Fruit fly (Drosophila melanogaster) whole organism, adult: ENCODE measurements around the gene CG7601.
A peak's percentile ranks its signal among the peaks of the same experiment; 100 is the strongest.

Source experiments
- CG11617 ChIP-seq: fragments of 200-800 bp; sonication (Bioruptor generic); optimal IDR thresholded peaks from 2 replicates; lab custom pipeline; 2017; ENCODE audit warnings: mild to moderate bottlenecking, missing biosample characterization, missing genetic modification reagents, missing genetic modification characterization
- CG12768 ChIP-seq: fragments of 200-800 bp; sonication (Bioruptor generic); optimal IDR thresholded peaks from 2 replicates; lab custom pipeline; 2017; ENCODE audit warnings: missing biosample characterization, missing genetic modification characterization, mild to moderate bottlenecking, moderate library complexity, missing genetic modification reagents
- CG14711 ChIP-seq: fragments of 200-800 bp; sonication (Bioruptor generic); optimal IDR thresholded peaks from 2 replicates; lab custom pipeline; 2018; ENCODE audit warnings: missing biosample characterization, mild to moderate bottlenecking, missing genetic modification characterization, moderate library complexity
- CG1620 ChIP-seq: fragments of 200-800 bp; sonication (Bioruptor generic); optimal IDR thresholded peaks from 2 replicates; lab custom pipeline; 2016; ENCODE audit warnings: missing biosample characterization, missing genetic modification characterization
- CG33017 ChIP-seq: fragments of 200-800 bp; sonication (Bioruptor generic); optimal IDR thresholded peaks from 2 replicates; lab custom pipeline; 2018; ENCODE audit warnings: missing biosample characterization, mild to moderate bottlenecking, missing genetic modification characterization, moderate library complexity
- CG5204 ChIP-seq: fragments of 200-800 bp; sonication (Bioruptor generic); optimal IDR thresholded peaks from 2 replicates; lab custom pipeline; 2016; ENCODE audit warnings: missing biosample characterization, missing genetic modification characterization
- CG7101 ChIP-seq: fragments of 200-800 bp; sonication (Bioruptor generic); optimal IDR thresholded peaks from 2 replicates; lab custom pipeline; 2018; ENCODE audit warnings: missing biosample characterization, mild to moderate bottlenecking, missing genetic modification characterization, moderate library complexity
- Clk ChIP-seq: fragments of 200-800 bp; sonication (Bioruptor generic); optimal IDR thresholded peaks from 2 replicates; lab custom pipeline; 2017; ENCODE audit warnings: missing biosample characterization, missing genetic modification characterization
- Crg-1 ChIP-seq: fragments of 200-800 bp; sonication (Bioruptor generic); optimal IDR thresholded peaks from 2 replicates; lab custom pipeline; 2016; ENCODE audit warnings: missing biosample characterization, missing genetic modification characterization
- cic ChIP-seq: fragments of 200-800 bp; sonication (Bioruptor generic); optimal IDR thresholded peaks from 2 replicates; lab custom pipeline; 2017; ENCODE audit warnings: missing biosample characterization, mild to moderate bottlenecking, missing genetic modification characterization, moderate library complexity
- cnc ChIP-seq, 2 experiments: fragments of >200 bp; optimal IDR thresholded peaks; 2 replicates each; lab custom pipeline; 2017
- kay ChIP-seq: fragments of 200-800 bp; sonication (Bioruptor generic); peaks from one replicate; lab custom pipeline; 2016; ENCODE audit warnings: missing biosample characterization, missing genetic modification characterization, borderline replicate concordance
- pad ChIP-seq: fragments of 200-800 bp; sonication (Bioruptor generic); optimal IDR thresholded peaks from 3 replicates; lab custom pipeline; 2017; ENCODE audit warnings: missing biosample characterization, missing genetic modification characterization, mild to moderate bottlenecking, moderate library complexity, missing genetic modification reagents
- tj ChIP-seq: fragments of 200-800 bp; sonication (Bioruptor generic); optimal IDR thresholded peaks from 3 replicates; lab custom pipeline; 2017; ENCODE audit warnings: missing biosample characterization, mild to moderate bottlenecking, missing genetic modification characterization, moderate library complexity

DNA sequence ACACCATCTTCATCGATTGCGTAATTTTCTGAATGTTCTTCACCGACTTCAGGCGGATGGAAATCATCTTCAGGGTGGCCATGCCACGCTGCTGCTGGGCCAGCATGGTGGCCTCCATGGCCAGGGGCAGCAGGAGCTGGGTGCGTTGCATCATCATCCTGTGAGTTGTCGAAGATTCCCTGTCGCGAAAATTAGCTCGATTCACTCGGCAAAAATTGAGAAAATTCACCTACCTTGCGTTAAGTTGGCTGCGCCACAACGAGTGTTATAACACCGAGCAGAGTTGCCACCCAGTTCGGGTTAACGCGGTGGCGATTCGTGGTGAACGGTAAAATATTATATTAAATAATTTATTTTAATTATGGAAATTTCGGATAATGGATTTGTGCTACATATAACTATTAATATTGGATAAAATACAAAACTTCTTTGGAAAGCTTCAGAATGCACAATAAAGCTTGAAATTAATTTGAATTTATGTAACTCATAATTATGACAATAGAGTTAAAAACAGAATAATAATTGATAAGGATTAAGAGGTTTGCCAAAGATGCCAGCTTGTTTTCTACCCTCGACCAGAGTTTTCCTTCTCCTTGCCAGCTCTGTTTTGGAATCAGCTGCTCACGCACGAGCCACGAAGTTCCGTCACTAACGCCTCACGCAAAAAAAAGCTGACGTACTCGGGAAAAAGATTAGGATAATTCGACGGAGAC lies 12.2 kb upstream of the CG7601 start, which contains the start of the genes ATPsyngamma and yata:
- TF ChIP-seq CG33017 (tag; lab: Kevin White, UChicago) (no peak), cic (GFP tag; lab: Kevin White, UChicago) (no peak), Clk (GFP tag; lab: Kevin White, UChicago) (no peak), CG1620 (no peak), CG5204 (GFP tag; lab: Kevin White, UChicago) (no peak), CG7101 (tag; lab: Kevin White, UChicago) (peak; percentile 64), cnc (optimal IDR thresholded peaks at IDR 0.05; lab: Kevin White, UChicago) (no peak), Crg-1 (no peak), CG12768 (GFP tag; lab: Kevin White, UChicago) (no peak), kay (GFP tag; lab: Kevin White, UChicago) (no peak), CG14711 (tag; lab: Kevin White, UChicago) (peak; percentile 82), pad (GFP tag; lab: Kevin White, UChicago) (peak; percentile 35), CG11617 (GFP tag; lab: Kevin White, UChicago) (peak; percentile 55), tj (GFP tag; lab: Kevin White, UChicago) (peak; percentile 91)
